Fruit fly (Drosophila melanogaster): ENCODE data around the gene m-cup.

DNA sequence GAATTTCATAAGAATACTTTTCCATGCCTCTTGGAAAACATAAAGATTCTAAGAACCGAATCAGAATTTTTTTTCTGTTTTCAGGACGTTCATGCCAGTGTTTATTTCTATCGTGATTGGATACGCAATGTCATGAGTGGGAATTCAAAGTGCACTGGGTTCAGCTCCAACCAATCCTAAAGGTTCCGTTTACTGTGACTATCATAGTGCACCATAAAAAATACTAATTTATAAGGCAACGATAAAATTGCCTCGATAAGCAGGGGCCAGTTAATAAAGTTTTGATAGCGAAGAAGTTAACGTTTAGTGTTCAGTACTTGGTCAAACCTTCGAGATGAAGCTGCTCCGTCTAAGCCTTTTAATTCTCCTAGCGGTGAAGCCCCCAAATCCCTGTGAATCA lies 21.3 kb downstream of the m-cup start, which contains the start of gene CG31265:
- TF ChIP-seq CG8478 (optimal IDR thresholded peaks at IDR 0.05) (no peak), CTCF (optimal IDR thresholded peaks at IDR 0.05) (no peak)

Measured in S2 (cell line).